Worm (Caenorhabditis elegans): ENCODE data around the gene rbf-1.

DNA sequence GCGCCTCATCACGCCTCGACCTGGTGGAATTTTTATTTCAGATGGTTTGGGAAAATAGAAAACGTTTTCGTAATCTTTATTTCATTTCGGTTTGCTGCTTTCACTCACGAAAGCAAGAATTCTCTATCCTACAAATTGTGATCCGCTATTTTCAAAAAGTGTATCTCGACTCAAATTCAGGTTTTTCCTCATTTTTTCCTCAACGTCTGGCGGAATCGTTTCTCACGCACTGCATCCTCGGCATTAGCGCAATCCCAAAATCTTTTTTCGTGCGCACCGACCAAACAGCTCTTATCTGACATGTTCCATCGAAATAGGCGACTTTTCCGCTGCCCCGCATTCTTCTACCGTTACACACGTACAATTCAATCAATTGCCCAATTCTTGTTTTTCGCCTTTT, 42.7 kb downstream of the rbf-1 start, which contains the start of gene F37A4.3:
- TF ChIP-seq ref-1 (GFP tag; conservative IDR thresholded peaks at IDR 0.05) = no peak
- TF ChIP-seq ztf-29 (GFP tag; IDR thresholded peaks at IDR 0.05) = no peak
- no peak for TF ChIP-seq med-1 (GFP tag; optimal IDR thresholded peaks at IDR 0.05; ENCODE audit: insufficient read depth)
- no peak for TF ChIP-seq flt-1 (GFP tag; IDR thresholded peaks at IDR 0.05)
